Fruit fly (Drosophila melanogaster) whole organism, embryonic: ENCODE data around the gene CG43845.
A peak's percentile ranks its signal among the peaks of the same experiment; 100 is the strongest.

ENCODE experiments used
- CG11696 ChIP-seq: fragments of 200-800 bp; sonication (Bioruptor generic); IDR thresholded peaks from 2 replicates; pipeline ENCODE4 v1.3.6; 2022; ENCODE audit warnings: missing biosample characterization, missing genetic modification characterization
- CG12071 ChIP-seq: fragments of 200-800 bp; sonication (Bioruptor generic); optimal IDR thresholded peaks from 3 replicates; lab custom pipeline; 2018; ENCODE audit warnings: missing biosample characterization, mild to moderate bottlenecking, missing genetic modification characterization
- CG12104 ChIP-seq: fragments of 200-800 bp; sonication (Bioruptor generic); optimal IDR thresholded peaks from 3 replicates; lab custom pipeline; 2016; ENCODE audit warnings: missing biosample characterization, missing genetic modification characterization
- CG12155 ChIP-seq: fragments of 200-800 bp; sonication (Bioruptor generic); optimal IDR thresholded peaks from 3 replicates; lab custom pipeline; 2016; ENCODE audit warnings: missing biosample characterization, missing genetic modification characterization
- CG14965 ChIP-seq: fragments of 200-800 bp; sonication (Bioruptor generic); optimal IDR thresholded peaks from 2 replicates; lab custom pipeline; 2016; ENCODE audit warnings: missing biosample characterization, missing genetic modification characterization, borderline replicate concordance
- CG15011 ChIP-seq: fragments of 200-800 bp; sonication (Bioruptor generic); optimal IDR thresholded peaks from 3 replicates; lab custom pipeline; 2018; ENCODE audit warnings: missing biosample characterization, mild to moderate bottlenecking, missing genetic modification characterization
- CG15479 ChIP-seq: fragments of 200-800 bp; sonication (Bioruptor generic); optimal IDR thresholded peaks from 3 replicates; lab custom pipeline; 2019; ENCODE audit warnings: missing biosample characterization, mild to moderate bottlenecking, missing genetic modification characterization, moderate library complexity
- CG16813 ChIP-seq: fragments of 200-800 bp; sonication (Bioruptor generic); IDR thresholded peaks from 3 replicates; pipeline ENCODE4 v1.3.6; 2022; ENCODE audit warnings: missing biosample characterization, missing genetic modification characterization; ENCODE audit not compliant: partially characterized antibody
- CG16863 ChIP-seq: fragments of 200-800 bp; sonication (Bioruptor generic); optimal IDR thresholded peaks from 3 replicates; lab custom pipeline; 2016; ENCODE audit warnings: missing biosample characterization, missing genetic modification characterization
- CG2116 ChIP-seq: fragments of 200-800 bp; sonication (Bioruptor generic); optimal IDR thresholded peaks from 3 replicates; lab custom pipeline; 2018; ENCODE audit warnings: missing biosample characterization, mild to moderate bottlenecking, missing genetic modification characterization
- CG32767 ChIP-seq: fragments of 200-800 bp; sonication (Bioruptor generic); IDR thresholded peaks from 2 replicates; pipeline ENCODE4 v1.3.6; 2022; ENCODE audit warnings: missing biosample characterization, missing genetic modification characterization
- CG34224 ChIP-seq: fragments of 200-800 bp; sonication (Bioruptor generic); IDR thresholded peaks from 3 replicates; pipeline ENCODE4 v1.3.6; 2022; ENCODE audit warnings: missing biosample characterization, missing genetic modification characterization; ENCODE audit not compliant: partially characterized antibody
- CG7271 ChIP-seq: fragments of 200-800 bp; sonication (Bioruptor generic); optimal IDR thresholded peaks from 2 replicates; lab custom pipeline; 2018; ENCODE audit warnings: missing biosample characterization, mild to moderate bottlenecking, missing genetic modification characterization, moderate library complexity
- CG7745 ChIP-seq: fragments of 200-800 bp; sonication (Bioruptor generic); optimal IDR thresholded peaks from 2 replicates; lab custom pipeline; 2018; ENCODE audit warnings: missing biosample characterization, mild to moderate bottlenecking, missing genetic modification characterization, moderate library complexity
- CG7786 ChIP-seq: fragments of 200-800 bp; sonication (Bioruptor generic); optimal IDR thresholded peaks from 2 replicates; lab custom pipeline; 2016; ENCODE audit warnings: missing biosample characterization, missing genetic modification characterization
- CG9609 ChIP-seq: fragments of 200-800 bp; sonication (Bioruptor generic); optimal IDR thresholded peaks from 3 replicates; lab custom pipeline; 2016; ENCODE audit warnings: missing biosample characterization, missing genetic modification characterization
- Camta ChIP-seq: fragments of 200-800 bp; sonication (Bioruptor generic); optimal IDR thresholded peaks from 2 replicates; lab custom pipeline; 2016; ENCODE audit warnings: missing biosample characterization, missing genetic modification characterization
- D19A ChIP-seq: fragments of 200-800 bp; optimal IDR thresholded peaks from 3 replicates; lab custom pipeline; 2019; ENCODE audit warnings: missing biosample characterization, mild to moderate bottlenecking, missing genetic modification characterization, moderate library complexity
- Dfd ChIP-seq, 2 experiments: fragments of >200 bp; optimal IDR thresholded peaks; 2 replicates each; lab custom pipeline; 2017; ENCODE audit warnings: missing biosample characterization in 2 of 2, missing genetic modification characterization in 2 of 2
- Doc3 ChIP-seq: fragments of 200-800 bp; sonication (Bioruptor generic); IDR thresholded peaks from 3 replicates; pipeline ENCODE4 v1.3.6; 2022; ENCODE audit warnings: missing biosample characterization, missing genetic modification characterization; ENCODE audit not compliant: partially characterized antibody
- Fer3 ChIP-seq: fragments of 200-800 bp; sonication (Bioruptor generic); optimal IDR thresholded peaks from 2 replicates; lab custom pipeline; 2018; ENCODE audit warnings: missing biosample characterization, mild to moderate bottlenecking, missing genetic modification characterization, moderate library complexity
- GATAe ChIP-seq: fragments of 200-800 bp; sonication (Bioruptor generic); conservative IDR thresholded peaks from 2 replicates; pipeline ENCODE4 v1.3.6; 2022; ENCODE audit warnings: missing biosample characterization, missing genetic modification characterization
- Gsc ChIP-seq: fragments of 200-800 bp; sonication (Bioruptor generic); IDR thresholded peaks from 2 replicates; pipeline ENCODE4 v1.3.6; 2022; ENCODE audit warnings: missing biosample characterization, missing genetic modification characterization
- H15 ChIP-seq: fragments of 200-800 bp; sonication (Bioruptor generic); IDR thresholded peaks from 3 replicates; pipeline ENCODE4 v1.3.6; 2022; ENCODE audit warnings: missing biosample characterization, missing genetic modification characterization
- Jarid2 ChIP-seq: fragments of 200-800 bp; sonication (Bioruptor generic); optimal IDR thresholded peaks from 3 replicates; lab custom pipeline; 2017; ENCODE audit warnings: mild to moderate bottlenecking, missing biosample characterization, missing genetic modification reagents, missing genetic modification characterization
- Side ChIP-seq: fragments of 200-800 bp; sonication (Bioruptor generic); optimal IDR thresholded peaks from 2 replicates; lab custom pipeline; 2016; ENCODE audit warnings: missing biosample characterization, missing genetic modification characterization
- Spps ChIP-seq: fragments of 200-800 bp; sonication (Bioruptor generic); optimal IDR thresholded peaks from 2 replicates; lab custom pipeline; 2018; ENCODE audit warnings: missing biosample characterization, mild to moderate bottlenecking, missing genetic modification characterization
- Xbp1 ChIP-seq: fragments of 200-800 bp; sonication (Bioruptor generic); optimal IDR thresholded peaks from 3 replicates; lab custom pipeline; 2016; ENCODE audit warnings: missing biosample characterization, mild to moderate bottlenecking, missing genetic modification characterization
- Xrp1 ChIP-seq: fragments of 200-800 bp; sonication (Bioruptor generic); IDR thresholded peaks from 2 replicates; pipeline ENCODE4 v1.3.6; 2022; ENCODE audit warnings: missing biosample characterization, missing genetic modification characterization
- az2 ChIP-seq: fragments of 200-800 bp; sonication (Bioruptor generic); optimal IDR thresholded peaks from 3 replicates; lab custom pipeline; 2016; ENCODE audit warnings: missing biosample characterization, missing genetic modification characterization
- cato ChIP-seq: fragments of 200-800 bp; sonication (Bioruptor generic); optimal IDR thresholded peaks from 2 replicates; lab custom pipeline; 2016; ENCODE audit warnings: missing biosample characterization, missing genetic modification characterization, borderline replicate concordance
- croc ChIP-seq: fragments of 200-800 bp; sonication (Bioruptor generic); conservative IDR thresholded peaks from 3 replicates; pipeline ENCODE4 v1.3.6; 2022; ENCODE audit warnings: missing biosample characterization, missing genetic modification characterization
- danr ChIP-seq: fragments of 200-800 bp; sonication (Bioruptor generic); IDR thresholded peaks from 2 replicates; pipeline ENCODE4 v1.3.6; 2022; ENCODE audit warnings: missing biosample characterization, missing genetic modification characterization
- dati ChIP-seq: fragments of 200-800 bp; sonication (Bioruptor generic); IDR thresholded peaks from 2 replicates; pipeline ENCODE4 v1.3.6; 2022; ENCODE audit warnings: missing biosample characterization, missing genetic modification characterization
- esg ChIP-seq: fragments of 200-800 bp; sonication (Bioruptor generic); conservative IDR thresholded peaks from 2 replicates; pipeline ENCODE4 v1.3.6; 2022; ENCODE audit warnings: missing biosample characterization, missing genetic modification characterization
- gcm ChIP-seq: fragments of 200-800 bp; sonication (Bioruptor generic); optimal IDR thresholded peaks from 2 replicates; lab custom pipeline; 2019; ENCODE audit warnings: missing biosample characterization, mild to moderate bottlenecking, missing genetic modification characterization, moderate library complexity
- jigr1 ChIP-seq: fragments of 200-800 bp; sonication (Bioruptor generic); IDR thresholded peaks from 3 replicates; pipeline ENCODE4 v1.3.6; 2022; ENCODE audit warnings: missing biosample characterization, missing genetic modification characterization
- lov ChIP-seq, 2 experiments: fragments of 200-800 bp in 1 of 2; fragments of >200 bp in 1 of 2; sonication (Bioruptor generic) in 1 of 2; IDR thresholded peaks in 1 of 2; optimal IDR thresholded peaks in 1 of 2; 2 replicates in 1 of 2; 3 replicates in 1 of 2; pipeline versions ENCODE4 v1.3.6 to Lab custom; 2017 to 2022; ENCODE audit warnings: missing biosample characterization in 1 of 2, missing genetic modification characterization in 1 of 2
- oc ChIP-seq: fragments of 200-800 bp; sonication (Bioruptor generic); optimal IDR thresholded peaks from 2 replicates; lab custom pipeline; 2018; ENCODE audit warnings: missing biosample characterization, mild to moderate bottlenecking, missing genetic modification characterization, moderate library complexity
- pfk ChIP-seq: fragments of 200-800 bp; sonication (Bioruptor generic); optimal IDR thresholded peaks from 2 replicates; lab custom pipeline; 2018; ENCODE audit warnings: missing biosample characterization, mild to moderate bottlenecking, missing genetic modification characterization, moderate library complexity
- prd ChIP-seq, 3 experiments: fragments of >200 bp in 2 of 3; fragments of 200-800 bp in 1 of 3; sonication (Bioruptor generic) in 1 of 3; optimal IDR thresholded peaks in 2 of 3; IDR thresholded peaks in 1 of 3; 2 replicates in 2 of 3; 3 replicates in 1 of 3; pipeline versions ENCODE4 v1.3.6 to Lab custom; 2017 to 2022; ENCODE audit warnings: missing biosample characterization in 1 of 3, missing genetic modification characterization in 1 of 3
- psq ChIP-seq: fragments of 200-800 bp; sonication (Bioruptor generic); optimal IDR thresholded peaks from 2 replicates; lab custom pipeline; 2017; ENCODE audit warnings: missing biosample characterization, missing genetic modification characterization
- pzg ChIP-seq: fragments of 200-800 bp; sonication (Bioruptor generic); optimal IDR thresholded peaks from 3 replicates; lab custom pipeline; 2018; ENCODE audit warnings: missing biosample characterization, mild to moderate bottlenecking, missing genetic modification characterization, moderate library complexity
- rib ChIP-seq: fragments of 200-800 bp; sonication (Bioruptor generic); IDR thresholded peaks from 2 replicates; pipeline ENCODE4 v1.3.6; 2022; ENCODE audit warnings: missing biosample characterization, missing genetic modification characterization
- schlank ChIP-seq: fragments of 200-800 bp; sonication (Bioruptor generic); optimal IDR thresholded peaks from 2 replicates; lab custom pipeline; 2018; ENCODE audit warnings: missing biosample characterization, mild to moderate bottlenecking, missing genetic modification characterization
- sisA ChIP-seq: fragments of 200-800 bp; sonication (Bioruptor generic); IDR thresholded peaks from 2 replicates; pipeline ENCODE4 v1.3.6; 2022; ENCODE audit warnings: missing biosample characterization, missing genetic modification characterization
- stwl ChIP-seq: fragments of 200-800 bp; sonication (Bioruptor generic); optimal IDR thresholded peaks from 3 replicates; lab custom pipeline; 2018; ENCODE audit warnings: missing biosample characterization, mild to moderate bottlenecking, missing genetic modification characterization, moderate library complexity
- tin ChIP-seq: fragments of 200-800 bp; sonication (Bioruptor generic); optimal IDR thresholded peaks from 3 replicates; lab custom pipeline; 2016; ENCODE audit warnings: missing biosample characterization, missing genetic modification characterization
- tx ChIP-seq: fragments of 200-800 bp; sonication (Bioruptor generic); optimal IDR thresholded peaks from 2 replicates; lab custom pipeline; 2016; ENCODE audit warnings: missing biosample characterization, missing genetic modification characterization

Gene CG43845

dm6 chr3R:5565623-5566022 is 42.7 kb upstream of the CG43845 start (continued):
- peak; percentile 85 for TF ChIP-seq Fer3 (tag; lab: Kevin White, UChicago)
- peak; percentile 24 for TF ChIP-seq CG12104 (GFP tag; lab: Kevin White, UChicago)
- peak; percentile 81 for TF ChIP-seq CG9609
- TF ChIP-seq Side (GFP tag; lab: Kevin White, UChicago): peak; percentile 71
- TF ChIP-seq Dfd (GFP tag; optimal IDR thresholded peaks at IDR 0.05; lab: Kevin White, UChicago): no peak
- TF ChIP-seq Spps (tag; lab: Kevin White, UChicago): peak; percentile 32
- peak; percentile 74 for TF ChIP-seq az2 (GFP tag; lab: Kevin White, UChicago)
- TF ChIP-seq CG7271 (tag; lab: Kevin White, UChicago): no peak
- 0 out of 2 replicates have a peak, but pooled peaks have one; percentile 35 for TF ChIP-seq Gsc (GFP tag; lab: Robert Waterston, UW)
- TF ChIP-seq CG2116 (GFP tag; lab: Kevin White, UChicago): peak; percentile 9
- peak; percentile 82 for TF ChIP-seq dati (GFP tag; lab: Robert Waterston, UW)
- TF ChIP-seq CG34224: no peak
- peak; percentile 52 for TF ChIP-seq CG12155 (GFP tag; lab: Kevin White, UChicago)
- peak; percentile 4 for TF ChIP-seq pzg (GFP tag; lab: Kevin White, UChicago)
- TF ChIP-seq D19A (tag; lab: Kevin White, UChicago): peak; percentile 60
- TF ChIP-seq rib: peak; percentile 79
- TF ChIP-seq cato (GFP tag; lab: Kevin White, UChicago): no peak
- TF ChIP-seq Xrp1: peak; percentile 82
- TF ChIP-seq esg (GFP tag; lab: Robert Waterston, UW): peak; percentile 82
- TF ChIP-seq Camta (GFP tag; lab: Kevin White, UChicago): peak; percentile 77
- TF ChIP-seq CG14965 (GFP tag; lab: Kevin White, UChicago): peak; percentile 36
- peak; percentile 74 for TF ChIP-seq H15 (GFP tag; lab: Robert Waterston, UW)
- TF ChIP-seq gcm: peak; percentile 56
- peak; percentile 69 for TF ChIP-seq schlank (tag; lab: Kevin White, UChicago)
- no peak for TF ChIP-seq CG7745
- peak; percentile 58 for TF ChIP-seq tx (GFP tag; lab: Kevin White, UChicago)
- no peak for TF ChIP-seq jigr1 (GFP tag; lab: Robert Waterston, UW)
- TF ChIP-seq psq (GFP tag; lab: Kevin White, UChicago): no peak
- peak; percentile 69 for TF ChIP-seq CG15011 (GFP tag; lab: Kevin White, UChicago)
- TF ChIP-seq danr (GFP tag; lab: Robert Waterston, UW): peak; percentile 67; the same call in 1 of the 2 replicates
- TF ChIP-seq pfk (GFP tag; lab: Kevin White, UChicago): no peak
- peak; percentile 86 for TF ChIP-seq sisA (GFP tag; lab: Robert Waterston, UW)
- TF ChIP-seq GATAe (GFP tag; lab: Robert Waterston, UW): peak; percentile 94
- TF ChIP-seq CG7786 (GFP tag; lab: Kevin White, UChicago): peak; percentile 83
- no peak for TF ChIP-seq prd (optimal IDR thresholded peaks at IDR 0.05; lab: Kevin White, UChicago)
- TF ChIP-seq prd (GFP tag; IDR thresholded peaks at IDR 0.05; lab: Robert Waterston, UW): peak; percentile 90
- no peak for TF ChIP-seq Doc3 (GFP tag; lab: Robert Waterston, UW)
- TF ChIP-seq CG12071 (GFP tag; lab: Kevin White, UChicago): peak; percentile 78
- peak; percentile 56; the same call in 2 of the 3 replicates for TF ChIP-seq croc (GFP tag; lab: Robert Waterston, UW)
- peak; percentile 59 for TF ChIP-seq tin (GFP tag; lab: Kevin White, UChicago)
- TF ChIP-seq CG16813 (GFP tag; lab: Robert Waterston, UW): no peak
- TF ChIP-seq Xbp1: peak; percentile 76
- TF ChIP-seq CG15479: no peak
- TF ChIP-seq oc (tag; lab: Kevin White, UChicago): peak; percentile 69
- TF ChIP-seq CG16863: peak; percentile 75
- no peak for TF ChIP-seq Jarid2 (GFP tag; lab: Kevin White, UChicago)
- TF ChIP-seq CG32767: peak; percentile 67; the same call in 1 of the 2 replicates
- TF ChIP-seq lov (optimal IDR thresholded peaks at IDR 0.05; lab: Kevin White, UChicago): no peak
- TF ChIP-seq lov (GFP tag; IDR thresholded peaks at IDR 0.05; lab: Robert Waterston, UW): peak; percentile 66; the same call in 1 of the 3 replicates
- peak; percentile 79 for TF ChIP-seq CG11696 (GFP tag; lab: Robert Waterston, UW)
- TF ChIP-seq stwl (tag; lab: Kevin White, UChicago): no peak
